Worm (Caenorhabditis elegans): Measurements from ENCODE around the gene srd-56.

srd-56 gene

DNA sequence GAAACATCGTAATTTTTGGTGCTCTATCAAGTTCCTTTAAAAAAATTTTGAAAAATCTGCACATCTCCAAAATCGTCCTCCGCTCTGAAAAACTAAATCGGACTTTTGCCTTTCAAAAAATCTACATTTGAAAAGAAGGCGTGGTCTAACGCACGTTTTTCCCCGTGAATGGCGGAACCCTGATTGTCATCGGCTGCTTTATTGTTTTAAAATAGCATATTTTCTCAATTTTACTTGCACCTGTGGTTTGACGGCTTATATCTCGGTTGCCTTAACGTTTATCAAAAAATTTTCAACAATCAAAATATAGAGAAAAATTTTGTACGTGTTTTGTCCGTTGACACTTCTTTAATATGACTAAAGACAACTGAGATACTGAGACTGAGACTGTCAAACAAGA, 28.9 kb upstream of the srd-56 start:
- no peak for TF ChIP-seq lin-13 (tag; optimal IDR thresholded peaks at IDR 0.05)
- TF ChIP-seq ceh-83 (GFP tag; optimal IDR thresholded peaks at IDR 0.05): no peak
- TF ChIP-seq unc-62 (GFP tag; optimal IDR thresholded peaks at IDR 0.05): no peak

DNA sequence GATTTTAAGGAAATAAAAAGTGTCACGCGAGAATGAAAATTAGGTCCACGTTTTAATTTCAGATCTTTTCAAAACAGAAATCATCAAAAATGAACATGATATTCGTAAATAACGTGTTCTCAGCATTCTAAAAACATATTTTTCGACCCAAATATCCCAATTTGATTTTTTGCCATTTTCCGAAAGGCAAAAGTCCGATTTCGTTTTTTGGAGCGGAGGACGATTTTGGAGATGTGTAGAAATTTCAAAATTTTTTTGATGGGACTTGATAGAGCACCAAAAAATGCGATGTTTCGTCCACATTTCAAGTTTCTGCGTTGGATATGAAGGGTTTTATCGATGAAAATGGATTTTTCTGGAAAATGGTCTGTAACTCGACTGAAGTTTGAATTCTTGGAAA, 27.7 kb upstream of the srd-56 start:
- TF ChIP-seq M03D4.4 (tag; optimal IDR thresholded peaks at IDR 0.05): no peak
- TF ChIP-seq ceh-39 (tag; optimal IDR thresholded peaks at IDR 0.05): no peak
- TF ChIP-seq elt-3 (tag; optimal IDR thresholded peaks at IDR 0.05): no peak
- TF ChIP-seq nhr-76 (tag; optimal IDR thresholded peaks at IDR 0.05): no peak
- no peak for TF ChIP-seq sem-2 (GFP tag; optimal IDR thresholded peaks at IDR 0.05)

DNA sequence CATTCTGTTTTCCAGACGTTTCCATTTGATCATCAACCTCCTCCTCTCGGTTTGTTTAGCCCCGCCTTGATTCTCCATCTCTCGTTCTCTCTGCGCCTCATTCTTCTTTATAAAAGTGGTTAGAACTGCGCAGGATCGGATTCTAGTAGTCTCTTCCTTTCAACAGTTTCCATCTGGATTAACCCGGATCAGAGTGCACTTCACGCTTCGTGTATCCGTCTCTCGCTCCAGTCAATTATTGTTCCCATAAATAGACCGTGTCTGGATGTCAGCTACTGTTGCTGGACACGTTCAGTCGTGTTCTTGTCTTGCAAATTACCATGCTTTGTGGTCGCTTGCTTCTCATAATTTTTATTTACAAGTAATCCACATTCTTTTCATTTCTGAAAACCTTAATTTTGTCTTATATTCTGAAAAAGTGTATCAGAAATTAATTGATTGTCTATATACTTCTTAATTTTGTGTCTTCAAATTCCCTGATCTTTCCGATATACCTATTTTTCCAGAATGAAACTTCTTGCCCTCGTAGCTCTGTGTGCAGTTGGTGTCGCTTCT, 25.7 kb upstream of the srd-56 start, which contains the start of gene F32A5.4:
Gene F32A5.4 (plus strand): TSS at position 505 of the 555 bp plus-strand sequence.
- no peak for TF ChIP-seq nhr-76 (tag; optimal IDR thresholded peaks at IDR 0.05)
- TF ChIP-seq lsy-2 (tag; optimal IDR thresholded peaks at IDR 0.05): no peak
- no peak for TF ChIP-seq ztf-11 (tag; optimal IDR thresholded peaks at IDR 0.05)

DNA sequence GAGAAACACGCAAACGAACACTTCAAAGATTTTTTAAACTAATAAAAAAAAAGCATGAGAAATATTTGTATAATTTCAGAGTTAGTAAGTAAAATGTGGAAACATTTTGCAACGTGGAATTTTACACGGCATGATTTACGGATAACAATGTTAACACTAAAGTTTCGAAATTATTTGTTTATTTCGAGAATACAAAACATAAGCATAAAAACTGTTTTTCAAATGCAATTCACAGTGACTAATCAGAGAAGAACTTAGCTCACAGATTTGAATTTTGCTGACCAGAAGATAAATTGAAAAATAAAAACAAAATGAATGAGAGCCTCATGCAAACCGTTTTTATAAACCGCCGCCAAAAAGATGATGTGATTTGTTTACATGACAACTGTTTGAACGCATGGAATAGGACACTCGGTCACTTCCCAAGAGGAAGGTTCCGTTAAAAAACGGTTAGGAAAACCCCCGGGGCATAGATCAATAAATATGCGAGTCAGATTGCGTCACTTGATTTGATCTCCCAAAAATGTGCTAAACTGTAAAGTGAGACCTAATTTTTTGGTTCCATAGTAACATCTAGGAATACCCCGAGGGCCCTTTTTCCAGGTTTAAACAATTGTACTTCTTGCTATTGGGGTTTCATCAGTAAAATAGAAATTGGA, 23.0 kb upstream of the srd-56 start, which contains the start of gene clh-3:
Gene clh-3 (minus strand): TSS at position 51 of the 659 bp plus-strand sequence.
- TF ChIP-seq ztf-11 (tag; optimal IDR thresholded peaks at IDR 0.05): no peak
- TF ChIP-seq unc-62 (GFP tag; optimal IDR thresholded peaks at IDR 0.05): no peak
- no peak for TF ChIP-seq mep-1 (tag; optimal IDR thresholded peaks at IDR 0.05)
- TF ChIP-seq ham-2 (GFP tag; optimal IDR thresholded peaks at IDR 0.05): no peak
- no peak for TF ChIP-seq ceh-83 (GFP tag; optimal IDR thresholded peaks at IDR 0.05)
- no peak for TF ChIP-seq nhr-76 (tag; optimal IDR thresholded peaks at IDR 0.05)
- TF ChIP-seq nhr-237 (tag; optimal IDR thresholded peaks at IDR 0.05): no peak

DNA sequence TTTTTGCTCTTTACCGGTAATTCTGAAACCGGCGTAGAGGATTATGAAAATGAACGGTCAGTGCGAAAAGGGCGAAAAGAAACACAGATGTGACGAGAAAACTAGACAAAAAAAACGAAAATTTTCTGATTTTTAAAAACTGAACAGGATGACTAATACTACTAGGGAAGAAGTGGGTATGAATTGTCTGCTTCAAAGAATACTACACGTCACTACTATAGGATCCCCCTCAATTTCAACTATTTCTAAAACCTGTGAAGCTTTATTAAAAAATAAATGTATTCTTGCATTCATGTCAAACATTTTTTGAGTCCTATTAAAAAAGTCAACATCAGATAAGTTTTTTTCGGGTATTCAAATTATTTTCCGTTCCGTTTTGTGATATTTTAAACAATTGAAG, 21.1 kb upstream of the srd-56 start:
- no peak for TF ChIP-seq ham-2 (GFP tag; optimal IDR thresholded peaks at IDR 0.05)
- TF ChIP-seq lsy-2 (tag; optimal IDR thresholded peaks at IDR 0.05): no peak
- TF ChIP-seq cnd-1 (tag; optimal IDR thresholded peaks at IDR 0.05): no peak
- TF ChIP-seq nhr-237 (tag; optimal IDR thresholded peaks at IDR 0.05): no peak
- TF ChIP-seq flh-1 (GFP tag; optimal IDR thresholded peaks at IDR 0.05): no peak
- TF ChIP-seq elt-1 (tag; optimal IDR thresholded peaks at IDR 0.05; ENCODE audit: borderline replicate concordance, insufficient read depth): no peak
- TF ChIP-seq ceh-39 (tag; optimal IDR thresholded peaks at IDR 0.05): no peak
- no peak for TF ChIP-seq ces-1 (GFP tag; optimal IDR thresholded peaks at IDR 0.05)
- no peak for TF ChIP-seq unc-120 (tag; optimal IDR thresholded peaks at IDR 0.05; ENCODE audit: poor library complexity, severe bottlenecking)
- TF ChIP-seq lin-32 (GFP tag; optimal IDR thresholded peaks at IDR 0.05): no peak
- TF ChIP-seq pha-4 (tag; optimal IDR thresholded peaks at IDR 0.05): no peak
- no peak for TF ChIP-seq nhr-76 (tag; optimal IDR thresholded peaks at IDR 0.05)

DNA sequence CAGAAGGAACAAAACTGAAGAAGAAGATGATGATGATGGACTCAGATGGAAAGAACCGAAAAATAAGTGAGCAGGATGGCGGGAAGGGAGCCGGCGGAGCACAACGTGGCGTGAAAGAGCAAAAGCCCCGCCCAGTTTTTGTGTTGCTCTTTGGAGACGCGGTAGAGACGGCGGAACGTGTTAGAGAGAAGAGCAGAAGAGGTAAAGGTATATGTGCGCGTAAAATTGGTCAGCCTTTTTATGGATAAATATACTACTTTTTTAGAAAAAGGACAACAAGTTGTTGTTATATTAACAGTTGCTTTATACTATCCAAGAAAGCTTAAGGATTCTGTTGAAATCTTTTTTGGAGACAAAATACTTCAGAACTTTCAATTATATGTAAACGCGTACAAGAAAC, 14.0 kb upstream of the srd-56 start, which contains the start of gene E04F6.10:
Gene E04F6.10 (minus strand): TSS at position 101 of the 400 bp plus-strand sequence.
- TF ChIP-seq lin-32 (GFP tag; optimal IDR thresholded peaks at IDR 0.05): no peak
- TF ChIP-seq unc-120 (tag; optimal IDR thresholded peaks at IDR 0.05; ENCODE audit: poor library complexity, severe bottlenecking): no peak
- no peak for TF ChIP-seq elt-1 (tag; optimal IDR thresholded peaks at IDR 0.05; ENCODE audit: borderline replicate concordance, insufficient read depth)
- no peak for TF ChIP-seq nhr-76 (tag; optimal IDR thresholded peaks at IDR 0.05)
- TF ChIP-seq lsy-2 (tag; optimal IDR thresholded peaks at IDR 0.05): no peak
- no peak for TF ChIP-seq sem-2 (GFP tag; optimal IDR thresholded peaks at IDR 0.05)
- no peak for TF ChIP-seq pha-4 (tag; optimal IDR thresholded peaks at IDR 0.05)
- TF ChIP-seq unc-62 (GFP tag; optimal IDR thresholded peaks at IDR 0.05): no peak
- no peak for TF ChIP-seq drap-1 (GFP tag; optimal IDR thresholded peaks at IDR 0.05)
- no peak for TF ChIP-seq mep-1 (tag; optimal IDR thresholded peaks at IDR 0.05)
- TF ChIP-seq nhr-2 (tag; optimal IDR thresholded peaks at IDR 0.05): no peak
- no peak for TF ChIP-seq ceh-83 (GFP tag; optimal IDR thresholded peaks at IDR 0.05)
- no peak for TF ChIP-seq elt-3 (tag; optimal IDR thresholded peaks at IDR 0.05)
- TF ChIP-seq flh-1 (GFP tag; optimal IDR thresholded peaks at IDR 0.05): no peak
- TF ChIP-seq nhr-28 (tag; optimal IDR thresholded peaks at IDR 0.05): no peak
- TF ChIP-seq ztf-11 (tag; optimal IDR thresholded peaks at IDR 0.05): no peak
- TF ChIP-seq ceh-43 (GFP tag; optimal IDR thresholded peaks at IDR 0.05): no peak

DNA sequence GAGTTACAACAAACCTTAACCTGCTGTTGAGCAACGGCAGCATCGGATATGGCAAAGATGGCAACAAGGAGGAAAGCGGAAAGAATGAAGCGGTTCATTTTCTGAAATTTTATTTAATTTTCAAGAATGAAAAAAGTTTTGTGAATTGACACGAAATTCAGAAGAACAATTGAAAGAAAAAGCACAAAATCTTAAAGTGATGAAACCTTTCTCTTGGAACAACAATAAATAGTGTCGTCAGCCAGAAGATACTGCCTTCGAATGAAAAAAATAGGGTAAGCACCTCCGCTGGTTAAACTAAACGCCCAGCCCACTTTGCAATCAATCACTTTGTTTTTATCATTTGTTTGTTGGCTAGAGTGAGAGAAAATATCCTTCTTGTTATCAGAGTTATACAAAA, 9.0 kb upstream of the srd-56 start, which contains the start of gene E04F6.9:
Gene E04F6.9 (minus strand): TSS at position 101 of the 400 bp plus-strand sequence.
- TF ChIP-seq elt-3 (tag; optimal IDR thresholded peaks at IDR 0.05) (no peak), nhr-12 (tag; optimal IDR thresholded peaks at IDR 0.05) (no peak), blmp-1 (tag; optimal IDR thresholded peaks at IDR 0.05) (no peak), cnd-1 (tag; optimal IDR thresholded peaks at IDR 0.05) (no peak), ceh-83 (GFP tag; optimal IDR thresholded peaks at IDR 0.05) (no peak), lsy-2 (tag; optimal IDR thresholded peaks at IDR 0.05) (no peak), pha-4 (tag; optimal IDR thresholded peaks at IDR 0.05) (no peak), nhr-2 (tag; optimal IDR thresholded peaks at IDR 0.05) (no peak)

Data from whole organism, mixed stage, embryonic.